Fruit fly (Drosophila melanogaster) whole organism, embryonic: Measurements from ENCODE around the gene SmE.

ENCODE experiments used
- Adf1 ChIP-seq: fragments of 200-800 bp; sonication (Bioruptor generic); IDR thresholded peaks from 2 replicates; pipeline ENCODE4 v1.3.6; 2022; ENCODE audit warnings: missing biosample characterization, missing genetic modification characterization
- CG16863 ChIP-seq: fragments of 200-800 bp; sonication (Bioruptor generic); optimal IDR thresholded peaks from 3 replicates; lab custom pipeline; 2016; ENCODE audit warnings: missing biosample characterization, missing genetic modification characterization
- CG2889 ChIP-seq: fragments of 200-800 bp; sonication (Bioruptor generic); IDR thresholded peaks from 3 replicates; pipeline ENCODE4 v1.3.6; 2022; ENCODE audit warnings: missing biosample characterization, missing genetic modification characterization
- Dfd ChIP-seq, 2 experiments: fragments of >200 bp; optimal IDR thresholded peaks; 2 replicates each; lab custom pipeline; 2017; ENCODE audit warnings: missing biosample characterization in 2 of 2, missing genetic modification characterization in 2 of 2
- Eip74EF ChIP-seq, 2 experiments: fragments of 200-800 bp in 1 of 2; fragments of >200 bp in 1 of 2; sonication (Bioruptor generic) in 1 of 2; optimal IDR thresholded peaks; 2 replicates each; lab custom pipeline; 2017 to 2019; ENCODE audit warnings: missing biosample characterization in 2 of 2, missing genetic modification characterization in 2 of 2, mild to moderate bottlenecking in 1 of 2, moderate library complexity in 1 of 2
- Hmr ChIP-seq: fragments of 200-800 bp; sonication (Bioruptor generic); optimal IDR thresholded peaks from 3 replicates; lab custom pipeline; 2017; ENCODE audit warnings: mild to moderate bottlenecking, missing biosample characterization, missing genetic modification reagents, missing genetic modification characterization
- Myb ChIP-seq: fragments of 200-800 bp; sonication (Bioruptor generic); optimal IDR thresholded peaks from 2 replicates; lab custom pipeline; 2016; ENCODE audit warnings: missing biosample characterization, missing genetic modification characterization
- NFAT ChIP-seq: fragments of 200-800 bp; sonication (Bioruptor generic); IDR thresholded peaks from 2 replicates; pipeline ENCODE4 v1.3.6; 2022; ENCODE audit warnings: missing biosample characterization, missing genetic modification characterization
- ab ChIP-seq: fragments of 200-800 bp; sonication (Bioruptor generic); optimal IDR thresholded peaks from 2 replicates; lab custom pipeline; 2016; ENCODE audit warnings: missing biosample characterization, missing genetic modification characterization
- bsh ChIP-seq, 2 experiments: fragments of 200-800 bp; sonication (Bioruptor generic); optimal IDR thresholded peaks; 2 replicates each; lab custom pipeline; 2017 to 2018; ENCODE audit warnings: mild to moderate bottlenecking in 2 of 2, missing biosample characterization in 2 of 2, missing genetic modification characterization in 2 of 2, moderate library complexity in 1 of 2
- shn ChIP-seq: fragments of 200-800 bp; sonication (Bioruptor generic); optimal IDR thresholded peaks from 3 replicates; lab custom pipeline; 2016; ENCODE audit warnings: missing biosample characterization, missing genetic modification characterization
- sob ChIP-seq: fragments of 200-800 bp; sonication (Bioruptor generic); IDR thresholded peaks from 2 replicates; pipeline ENCODE4 v1.3.6; 2022; ENCODE audit warnings: missing biosample characterization, missing genetic modification characterization
- tx ChIP-seq: fragments of 200-800 bp; sonication (Bioruptor generic); optimal IDR thresholded peaks from 2 replicates; lab custom pipeline; 2016; ENCODE audit warnings: missing biosample characterization, missing genetic modification characterization

- TF ChIP-seq sob (GFP tag; lab: Robert Waterston, UW) (no peak), NFAT (GFP tag; lab: Robert Waterston, UW) (no peak), Eip74EF (GFP tag; optimal IDR thresholded peaks at IDR 0.05; lab: Kevin White, UChicago) (no peak), shn (GFP tag; lab: Kevin White, UChicago) (no peak), CG16863 (GFP tag; lab: Kevin White, UChicago) (no peak), CG2889 (GFP tag; lab: Robert Waterston, UW) (no peak), tx (GFP tag; lab: Kevin White, UChicago) (no peak), bsh (GFP tag; optimal IDR thresholded peaks at IDR 0.05; lab: Kevin White, UChicago) (no peak), Myb (no peak), Hmr (no peak), Dfd (GFP tag; optimal IDR thresholded peaks at IDR 0.05; lab: Kevin White, UChicago) (no peak), ab (GFP tag; lab: Kevin White, UChicago) (no peak), Adf1 (no peak)
These were observed 45.5 kb upstream of the SmE start for dm6 chr2L:7930737-7931136.
